Worm (Caenorhabditis elegans): ENCODE measurements around the gene Y7A5A.7.

The Y7A5A.7 gene

ce11 chrX:15784570-15784969, 19.4 kb downstream of the Y7A5A.7 start, which contains the start of gene Y7A5A.3:
Gene Y7A5A.3 (minus strand): TSS chrX:15784670.
- TF ChIP-seq efl-1 (optimal IDR thresholded peaks at IDR 0.05) = no peak
- no peak for TF ChIP-seq efl-1 (GFP tag; optimal IDR thresholded peaks at IDR 0.05 in 1 of 2)
- no peak for TF ChIP-seq mef-2 (tag; optimal IDR thresholded peaks at IDR 0.05)
- TF ChIP-seq nhr-76 (tag; optimal IDR thresholded peaks at IDR 0.05) = no peak
- no peak for TF ChIP-seq nhr-77 (tag; optimal IDR thresholded peaks at IDR 0.05)
- no peak for TF ChIP-seq nhr-90 (tag; optimal IDR thresholded peaks at IDR 0.05; ENCODE audit: poor library complexity)
- TF ChIP-seq nhr-47 (tag; optimal IDR thresholded peaks at IDR 0.05) = no peak
- TF ChIP-seq nhr-11 (tag; optimal IDR thresholded peaks at IDR 0.05) = no peak
- no peak for TF ChIP-seq nhr-12 (tag; optimal IDR thresholded peaks at IDR 0.05)
- TF ChIP-seq ceh-63 (GFP tag; optimal IDR thresholded peaks at IDR 0.05) = no peak
- no peak for TF ChIP-seq unc-98 (GFP tag; IDR thresholded peaks at IDR 0.05)
- TF ChIP-seq ceh-90 (tag; optimal IDR thresholded peaks at IDR 0.05) = no peak
- no peak for TF ChIP-seq mep-1 (tag; optimal IDR thresholded peaks at IDR 0.05)
- no peak for TF ChIP-seq ceh-82 (tag; optimal IDR thresholded peaks at IDR 0.05)
- TF ChIP-seq fkh-4 (tag; optimal IDR thresholded peaks at IDR 0.05; ENCODE audit: borderline replicate concordance) = no peak
- TF ChIP-seq lin-39 (tag; optimal IDR thresholded peaks at IDR 0.05) = no peak
- no peak for TF ChIP-seq pqm-1 (tag; optimal IDR thresholded peaks at IDR 0.05)
- TF ChIP-seq fkh-8 (tag; optimal IDR thresholded peaks at IDR 0.05) = no peak
- TF ChIP-seq zag-1 (tag; optimal IDR thresholded peaks at IDR 0.05) = no peak
- no peak for TF ChIP-seq xbp-1 (tag; optimal IDR thresholded peaks at IDR 0.05)
- no peak for TF ChIP-seq jun-1 (tag; optimal IDR thresholded peaks at IDR 0.05)

- TF ChIP-seq efl-1 (optimal IDR thresholded peaks at IDR 0.05) (no peak), efl-1 (GFP tag; optimal IDR thresholded peaks at IDR 0.05 in 1 of 2) (peak in 1 of 2 experiments; percentile 7), isw-1 (GFP tag; IDR thresholded peaks at IDR 0.05) (no peak)
Measured at ce11 chrX:15782027-15782426, 21.9 kb downstream of the Y7A5A.7 start, which contains the start of gene Y7A5A.24. Gene Y7A5A.24 (minus strand): TSS chrX:15782127.

- TF ChIP-seq hpl-2 (GFP tag; optimal IDR thresholded peaks at IDR 0.05) (peak; percentile 12), nhr-28 (tag; optimal IDR thresholded peaks at IDR 0.05) (no peak), sup-37 (GFP tag; optimal IDR thresholded peaks at IDR 0.05) (no peak), ztf-4 (tag; optimal IDR thresholded peaks at IDR 0.05) (no peak), pax-3 (tag; optimal IDR thresholded peaks at IDR 0.05) (no peak), C04F5.9 (tag; optimal IDR thresholded peaks at IDR 0.05) (no peak), elt-2 (tag; optimal IDR thresholded peaks at IDR 0.05) (peak; percentile 80), zag-1 (tag; optimal IDR thresholded peaks at IDR 0.05) (no peak), fkh-4 (tag; optimal IDR thresholded peaks at IDR 0.05; ENCODE audit: borderline replicate concordance) (no peak), vab-15 (tag; optimal IDR thresholded peaks at IDR 0.05) (no peak), lin-35 (GFP tag; optimal IDR thresholded peaks at IDR 0.05) (peak in 1 of 2 experiments; percentile 61), mab-9 (GFP tag; IDR thresholded peaks at IDR 0.05) (no peak), nhr-85 (tag) (no peak), aha-1 (tag; optimal IDR thresholded peaks at IDR 0.05) (no peak), jun-1 (tag; optimal IDR thresholded peaks at IDR 0.05) (no peak), unc-30 (tag; optimal IDR thresholded peaks at IDR 0.05) (no peak), xbp-1 (tag; optimal IDR thresholded peaks at IDR 0.05) (peak; percentile 6), grh-1 (GFP tag; IDR thresholded peaks at IDR 0.05) (no peak), ceh-8 (GFP tag; optimal IDR thresholded peaks at IDR 0.05) (no peak), hlh-4 (tag; optimal IDR thresholded peaks at IDR 0.05) (no peak), fkh-8 (tag; optimal IDR thresholded peaks at IDR 0.05) (no peak), ceh-82 (tag; optimal IDR thresholded peaks at IDR 0.05) (no peak), mep-1 (tag; optimal IDR thresholded peaks at IDR 0.05) (peak; percentile 3), nhr-77 (tag; optimal IDR thresholded peaks at IDR 0.05) (no peak), nhr-71 (tag; optimal IDR thresholded peaks at IDR 0.05) (peak; percentile 58), aly-2 (tag; optimal IDR thresholded peaks at IDR 0.05) (no peak), irx-1 (tag; optimal IDR thresholded peaks at IDR 0.05) (no peak), pqm-1 (tag; optimal IDR thresholded peaks at IDR 0.05) (no peak), ceh-90 (tag; optimal IDR thresholded peaks at IDR 0.05) (no peak), ets-5 (GFP tag; IDR thresholded peaks at IDR 0.05) (no peak), unc-86 (tag; optimal IDR thresholded peaks at IDR 0.05) (no peak), snu-23 (GFP tag; optimal IDR thresholded peaks at IDR 0.05) (peak; percentile 56), zip-4 (GFP tag; optimal IDR thresholded peaks at IDR 0.05) (no peak), mdl-1 (tag; optimal IDR thresholded peaks at IDR 0.05) (peak in 1 of 2 experiments; percentile 70), C16A3.4 (tag; optimal IDR thresholded peaks at IDR 0.05) (peak; percentile 51), tlp-1 (tag; optimal IDR thresholded peaks at IDR 0.05) (no peak), snpc-4 (tag; optimal IDR thresholded peaks at IDR 0.05) (no peak), efl-3 (GFP tag; optimal IDR thresholded peaks at IDR 0.05) (no peak)
Measured at ce11 chrX:15779503-15779902, 24.5 kb downstream of the Y7A5A.7 start.
